Worm (Caenorhabditis elegans): ENCODE measurements around the gene frpr-15.

Gene frpr-15

DNA sequence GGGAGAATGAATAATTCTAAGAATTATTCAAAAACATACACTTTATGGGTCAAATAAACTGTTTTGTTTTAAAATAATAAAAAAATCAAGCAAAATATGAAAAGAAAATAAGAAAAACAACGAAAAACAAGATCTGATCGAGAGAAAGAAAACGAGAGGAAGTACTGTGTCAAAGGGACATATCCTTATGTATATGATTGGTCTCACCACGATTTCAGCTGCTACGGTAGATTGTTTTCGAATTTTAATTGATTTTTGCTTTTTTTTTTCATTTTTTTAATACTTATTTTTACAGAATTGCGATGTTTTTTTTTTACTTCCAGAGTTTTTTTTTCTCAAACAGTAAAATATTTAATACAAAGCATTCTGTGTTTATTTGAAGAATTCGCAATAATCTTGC is 16.9 kb downstream of the frpr-15 start:
- TF ChIP-seq unc-86 (tag; optimal IDR thresholded peaks at IDR 0.05) (no peak), ets-4 (tag; optimal IDR thresholded peaks at IDR 0.05) (no peak), ceh-31 (tag; optimal IDR thresholded peaks at IDR 0.05) (no peak), ceh-30 (tag; optimal IDR thresholded peaks at IDR 0.05) (no peak), ama-1 (optimal IDR thresholded peaks at IDR 0.05) (no peak), npax-4 (tag; optimal IDR thresholded peaks at IDR 0.05) (no peak), lim-6 (tag; optimal IDR thresholded peaks at IDR 0.05) (no peak), unc-3 (GFP tag; conservative IDR thresholded peaks at IDR 0.05) (no peak), unc-3 (tag; optimal IDR thresholded peaks at IDR 0.05) (no peak), nhr-232 (tag; optimal IDR thresholded peaks at IDR 0.05) (no peak), ceh-24 (tag; optimal IDR thresholded peaks at IDR 0.05) (no peak), hlh-13 (GFP tag; optimal IDR thresholded peaks at IDR 0.05) (no peak), hlh-15 (tag; optimal IDR thresholded peaks at IDR 0.05) (no peak), ceh-45 (GFP tag; IDR thresholded peaks at IDR 0.05) (no peak), ceh-19 (GFP tag; optimal IDR thresholded peaks at IDR 0.05) (no peak), syd-9 (tag; optimal IDR thresholded peaks at IDR 0.05) (no peak), ceh-14 (tag; optimal IDR thresholded peaks at IDR 0.05) (no peak), C38D4.7 (GFP tag; optimal IDR thresholded peaks at IDR 0.05) (no peak), Y22D7AL.16 (tag; optimal IDR thresholded peaks at IDR 0.05) (no peak)

DNA sequence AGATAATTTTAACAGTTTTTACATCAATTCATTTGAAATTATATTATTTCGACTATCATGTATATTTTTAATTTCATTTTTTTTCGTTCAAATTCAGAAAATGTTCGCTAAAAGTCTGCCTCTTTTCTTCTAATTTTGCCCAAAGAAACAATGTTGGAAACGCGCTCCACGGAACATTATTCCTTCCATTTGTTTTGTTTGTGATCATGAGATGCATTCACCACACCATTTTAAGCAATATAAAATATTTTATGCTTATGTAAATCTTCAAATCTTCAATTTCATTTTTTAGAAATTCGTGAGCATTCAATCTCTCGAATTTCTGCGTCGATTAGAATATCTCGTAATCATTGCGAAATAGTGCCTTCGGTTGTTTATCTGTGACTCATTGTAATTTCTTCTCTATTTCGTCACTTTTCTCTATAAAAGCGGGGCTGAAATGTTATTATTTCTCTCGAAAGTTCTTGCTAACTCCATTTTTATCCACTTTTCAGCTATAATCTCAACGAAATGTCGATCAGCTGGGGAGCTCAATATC is 17.5 kb downstream of the frpr-15 start, which contains the start of gene istr-1:
Gene istr-1, plus strand, starts transcription at position 495 of the 538 bp plus-strand sequence.
- TF ChIP-seq ets-4 (tag; optimal IDR thresholded peaks at IDR 0.05) (no peak), hlh-30 (tag; optimal IDR thresholded peaks at IDR 0.05; ENCODE audit: insufficient read depth) (peak; percentile 21), syd-9 (tag; optimal IDR thresholded peaks at IDR 0.05) (no peak), gmeb-2 (tag; optimal IDR thresholded peaks at IDR 0.05) (no peak)

DNA sequence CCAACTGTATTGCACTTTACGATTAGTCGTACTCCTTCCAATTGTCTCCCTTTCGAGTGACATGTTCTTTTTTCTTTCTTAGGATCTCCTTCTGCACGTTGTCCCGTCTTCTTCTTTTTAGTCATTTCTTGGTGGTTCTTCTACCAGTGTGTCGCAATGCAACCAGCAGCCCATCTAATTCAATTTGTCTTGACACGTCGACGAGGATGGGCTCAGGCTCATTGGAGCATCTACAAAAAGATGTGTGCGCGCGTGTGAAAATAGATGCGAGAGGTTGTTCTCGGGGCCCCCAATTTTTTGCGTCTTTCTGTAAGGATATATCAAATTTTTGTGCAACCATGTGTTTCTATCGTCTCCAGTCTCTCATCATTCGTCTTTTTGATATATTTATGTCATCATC is 21.7 kb downstream of the frpr-15 start:
- no peak for TF ChIP-seq hlh-8 (tag; optimal IDR thresholded peaks at IDR 0.05)
- TF ChIP-seq ztf-16 (tag; optimal IDR thresholded peaks at IDR 0.05) = no peak
- TF ChIP-seq unc-55 (GFP tag; optimal IDR thresholded peaks at IDR 0.05) = no peak
- TF ChIP-seq ceh-31 (tag; optimal IDR thresholded peaks at IDR 0.05) = no peak
- TF ChIP-seq unc-42 (tag; optimal IDR thresholded peaks at IDR 0.05) = peak; percentile 86

DNA sequence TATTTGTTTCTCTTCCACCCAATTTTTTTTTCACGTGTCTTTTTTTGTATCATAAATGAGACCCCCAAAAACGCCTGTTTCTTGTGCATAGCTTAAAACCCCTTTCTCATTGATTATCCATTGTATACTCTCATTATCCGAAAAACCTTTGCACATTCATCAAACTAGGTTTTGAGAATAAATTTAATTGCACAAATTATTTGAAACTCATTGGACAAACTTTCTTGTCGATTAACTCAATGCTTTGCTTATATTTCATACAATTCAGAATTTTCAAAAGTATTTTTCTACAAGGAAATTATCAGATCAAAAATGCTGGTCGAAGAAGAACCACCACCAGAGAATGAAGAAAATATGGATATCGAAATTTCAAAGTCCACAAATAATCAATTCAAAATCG is 24.2 kb downstream of the frpr-15 start, which contains the start of gene R11D1.1:
Gene R11D1.1, plus strand, starts transcription at position 301 of the 400 bp plus-strand sequence.
- no peak for TF ChIP-seq fax-1 (tag; optimal IDR thresholded peaks at IDR 0.05)
- no peak for TF ChIP-seq hlh-30 (tag; optimal IDR thresholded peaks at IDR 0.05; ENCODE audit: insufficient read depth)
- no peak for TF ChIP-seq madf-2 (tag; optimal IDR thresholded peaks at IDR 0.05)
- no peak for TF ChIP-seq lin-11 (tag; optimal IDR thresholded peaks at IDR 0.05)
- TF ChIP-seq zip-5 (tag; optimal IDR thresholded peaks at IDR 0.05) = no peak
- TF ChIP-seq gmeb-2 (tag; optimal IDR thresholded peaks at IDR 0.05) = no peak
- no peak for TF ChIP-seq sdc-2 (tag; optimal IDR thresholded peaks at IDR 0.05)
- no peak for TF ChIP-seq Y22D7AL.16 (tag; optimal IDR thresholded peaks at IDR 0.05)
- TF ChIP-seq pqm-1 (tag; optimal IDR thresholded peaks at IDR 0.05) = no peak
- TF ChIP-seq T23F11.4 (GFP tag; optimal IDR thresholded peaks at IDR 0.05) = no peak
- no peak for TF ChIP-seq fkh-10 (GFP tag; optimal IDR thresholded peaks at IDR 0.05)

DNA sequence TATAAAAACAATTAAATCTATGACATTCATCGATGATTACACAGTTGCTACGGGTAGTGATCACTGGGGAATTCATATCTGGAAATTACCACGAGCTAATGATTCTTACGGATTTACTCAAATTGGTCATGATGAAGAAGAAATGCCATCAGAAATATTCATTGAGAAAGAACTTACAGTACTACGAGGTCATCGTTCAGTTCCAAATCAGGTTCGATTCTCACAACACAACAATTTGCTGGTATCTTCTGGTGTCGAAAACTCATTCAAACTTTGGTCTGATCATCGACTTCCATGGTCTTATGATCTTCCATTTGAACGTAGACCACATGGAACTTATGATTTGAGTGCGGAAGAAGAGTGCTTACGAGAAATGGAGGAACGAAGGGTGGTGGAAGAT is 26.6 kb downstream of the frpr-15 start:
- TF ChIP-seq F13H6.1 (tag; optimal IDR thresholded peaks at IDR 0.05) (no peak), K02D7.2 (tag; optimal IDR thresholded peaks at IDR 0.05) (no peak), ceh-22 (tag; optimal IDR thresholded peaks at IDR 0.05) (no peak), ceh-45 (GFP tag; IDR thresholded peaks at IDR 0.05) (no peak), gmeb-2 (tag; optimal IDR thresholded peaks at IDR 0.05) (no peak), tbx-7 (tag; optimal IDR thresholded peaks at IDR 0.05) (no peak), elt-4 (tag; optimal IDR thresholded peaks at IDR 0.05) (no peak), pax-1 (tag; optimal IDR thresholded peaks at IDR 0.05) (no peak), fax-1 (tag; optimal IDR thresholded peaks at IDR 0.05) (no peak), hlh-13 (GFP tag; optimal IDR thresholded peaks at IDR 0.05) (no peak), hlh-30 (tag; optimal IDR thresholded peaks at IDR 0.05; ENCODE audit: insufficient read depth) (no peak), ceh-24 (tag; optimal IDR thresholded peaks at IDR 0.05) (no peak), unc-42 (tag; optimal IDR thresholded peaks at IDR 0.05) (no peak), ceh-30 (tag; optimal IDR thresholded peaks at IDR 0.05) (no peak), hlh-15 (tag; optimal IDR thresholded peaks at IDR 0.05) (no peak), rnt-1 (tag; optimal IDR thresholded peaks at IDR 0.05) (no peak)
